Worm (Caenorhabditis elegans) whole organism, early embryonic: ENCODE data around the gene ima-3.

Source experiments
- aly-1 ChIP-seq: sonication (generic microtip); optimal IDR thresholded peaks from 2 replicates; lab custom pipeline; 2016; ENCODE audit warnings: missing genetic modification characterization, missing compliant biosample characterization
- ama-1 ChIP-seq: fragments of 150-350 bp; optimal IDR thresholded peaks from 2 replicates; lab custom pipeline; 2014
- flt-1 ChIP-seq: fragments of 200-800 bp; sonication (Bioruptor generic); IDR thresholded peaks from 2 replicates; pipeline ENCODE4 v1.3.6; 2022; ENCODE audit warnings: missing genetic modification characterization, missing compliant biosample characterization
- hnd-1 ChIP-seq: sonication (generic microtip); optimal IDR thresholded peaks from 2 replicates; lab custom pipeline; 2016; ENCODE audit warnings: missing genetic modification characterization, missing compliant biosample characterization
- scrt-1 ChIP-seq: fragments of 200-800 bp; sonication (Bioruptor generic); IDR thresholded peaks from 2 replicates; pipeline ENCODE4 v1.3.6; 2022; ENCODE audit warnings: missing genetic modification characterization, missing compliant biosample characterization

DNA sequence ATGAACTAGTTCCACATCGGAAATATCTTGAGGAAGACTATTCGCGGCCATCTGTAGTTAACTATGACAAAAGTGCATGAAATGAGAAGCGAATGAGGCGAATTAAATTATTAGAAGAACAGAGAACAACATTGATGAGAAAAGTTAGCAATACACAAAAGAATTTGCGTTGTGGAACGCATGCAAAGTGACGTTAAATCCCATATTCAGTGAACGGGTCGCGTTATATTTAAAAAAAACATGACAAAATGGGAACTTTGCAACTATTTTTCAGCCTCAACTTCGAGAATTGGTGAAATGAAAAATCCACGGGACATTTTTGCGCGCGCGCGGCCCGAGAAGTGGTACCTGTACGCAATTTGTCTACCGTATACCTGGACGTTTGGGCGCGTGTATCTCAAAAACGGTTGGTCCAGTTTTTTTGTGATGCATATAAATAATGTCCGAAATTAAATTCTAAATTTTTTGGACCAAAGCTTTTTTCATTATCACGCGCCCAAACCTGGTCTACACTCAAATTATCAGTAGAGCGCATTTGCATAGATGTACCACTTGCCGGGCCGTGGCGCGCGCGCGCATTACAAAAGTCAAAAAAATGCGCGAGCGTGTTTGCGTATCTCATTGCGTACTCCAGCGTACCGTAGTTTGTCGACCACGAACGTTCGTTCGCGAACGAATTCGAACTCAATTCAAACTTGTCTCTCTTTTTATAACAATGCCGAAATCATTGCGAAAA, 13.5 kb downstream of the ima-3 start, which contains the start of the genes cdd-2 and oef-1:
- TF ChIP-seq hnd-1 (tag; lab: Kevin White, UChicago) (no peak), flt-1 (GFP tag; lab: Robert Waterston, UW) (no peak), ama-1 (lab: Kevin White, UChicago) (no peak), aly-1 (tag; lab: Kevin White, UChicago) (no peak), scrt-1 (GFP tag; lab: Robert Waterston, UW) (no peak)
